Fruit fly (Drosophila melanogaster): Measurements from ENCODE around the gene rdx.

rdx gene

DNA sequence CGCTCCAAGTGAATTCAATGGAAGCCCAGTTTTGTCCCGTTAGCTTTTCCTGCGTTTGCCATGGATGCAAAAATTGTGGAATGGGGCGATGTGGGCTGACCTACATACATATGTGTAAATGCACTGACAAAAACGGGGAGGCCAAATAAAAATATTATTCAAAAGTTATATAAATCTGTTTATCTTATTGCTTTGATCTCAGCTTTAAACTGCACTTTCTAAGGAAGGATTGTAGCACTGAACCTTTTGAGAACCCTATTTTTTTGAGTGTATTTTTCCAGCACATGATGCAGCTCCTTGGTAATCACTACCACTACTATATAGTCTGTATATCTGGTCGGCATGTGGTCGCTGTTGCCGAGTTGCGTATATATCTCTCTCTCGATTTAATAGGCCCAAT lies 45.2 kb upstream of the rdx start (continued):
- peak; percentile 23 for TF ChIP-seq CG6854 (GFP tag; optimal IDR thresholded peaks at IDR 0.05)
- TF ChIP-seq CG32772 (GFP tag; IDR thresholded peaks at IDR 0.05) = peak; percentile 52; the same call in 1 of the 2 replicates
- TF ChIP-seq sob (GFP tag; IDR thresholded peaks at IDR 0.05) = peak; percentile 38; the same call in 1 of the 2 replicates
- no peak for TF ChIP-seq ftz-f1 (GFP tag; optimal IDR thresholded peaks at IDR 0.05)
- no peak for TF ChIP-seq cg (GFP tag; optimal IDR thresholded peaks at IDR 0.05)
- TF ChIP-seq CG3838 (GFP tag; optimal IDR thresholded peaks at IDR 0.05) = no peak
- TF ChIP-seq Rfx (GFP tag; IDR thresholded peaks at IDR 0.05) = peak; percentile 69
- no peak for TF ChIP-seq hb (GFP tag; IDR thresholded peaks at IDR 0.05; ENCODE audit: partially characterized antibody)
- TF ChIP-seq CG12104 (GFP tag; optimal IDR thresholded peaks at IDR 0.05) = no peak
- TF ChIP-seq crc (GFP tag; optimal IDR thresholded peaks at IDR 0.05) = no peak
- TF ChIP-seq CG2875 (GFP tag; optimal IDR thresholded peaks at IDR 0.05) = no peak
- 0 out of 2 replicates have a peak, but pooled peaks have one; percentile 19 for TF ChIP-seq danr (GFP tag; IDR thresholded peaks at IDR 0.05)
- TF ChIP-seq Oaz (GFP tag; IDR thresholded peaks at IDR 0.05) = no peak
- TF ChIP-seq Xrp1 (GFP tag; IDR thresholded peaks at IDR 0.05) = peak; percentile 32; the same call in 1 of the 2 replicates
- no peak for TF ChIP-seq gsb (GFP tag; IDR thresholded peaks at IDR 0.05)
- TF ChIP-seq CG31365 (tag; optimal IDR thresholded peaks at IDR 0.05) = no peak
- no peak for TF ChIP-seq ab (GFP tag; optimal IDR thresholded peaks at IDR 0.05)
- TF ChIP-seq run (tag; optimal IDR thresholded peaks at IDR 0.05) = no peak
- no peak for TF ChIP-seq CG13624 (GFP tag; optimal IDR thresholded peaks at IDR 0.05)
- TF ChIP-seq CG9932 (GFP tag; IDR thresholded peaks at IDR 0.05) = no peak
- TF ChIP-seq org-1 (GFP tag; optimal IDR thresholded peaks at IDR 0.05) = no peak
- no peak for TF ChIP-seq NC2α (GFP tag; optimal IDR thresholded peaks at IDR 0.05)
- peak; percentile 11 for TF ChIP-seq az2 (GFP tag; optimal IDR thresholded peaks at IDR 0.05)
- peak; percentile 55; the same call in 1 of the 2 replicates for TF ChIP-seq CG14014 (GFP tag; IDR thresholded peaks at IDR 0.05)
- no peak for TF ChIP-seq vnd (GFP tag; IDR thresholded peaks at IDR 0.05; ENCODE audit: partially characterized antibody)
- peak; percentile 52 for TF ChIP-seq tap (tag; optimal IDR thresholded peaks at IDR 0.05)
- peak; percentile 67 for TF ChIP-seq dysf (GFP tag; IDR thresholded peaks at IDR 0.05)
- no peak for TF ChIP-seq trh (GFP tag; optimal IDR thresholded peaks at IDR 0.05)
- TF ChIP-seq CrebB (tag; optimal IDR thresholded peaks at IDR 0.05) = no peak
- TF ChIP-seq CG12942 (GFP tag; optimal IDR thresholded peaks at IDR 0.05) = peak; percentile 2
- TF ChIP-seq CG14667 (GFP tag; IDR thresholded peaks at IDR 0.05) = no peak; the same call in 1 of the 2 replicates
- no peak for TF ChIP-seq CG16863 (GFP tag; optimal IDR thresholded peaks at IDR 0.05)
- peak; percentile 30; the same call in 1 of the 3 replicates for TF ChIP-seq CG7357 (GFP tag; IDR thresholded peaks at IDR 0.05)
- no peak for TF ChIP-seq rib (GFP tag; IDR thresholded peaks at IDR 0.05)
- TF ChIP-seq mld (GFP tag; IDR thresholded peaks at IDR 0.05; ENCODE audit: partially characterized antibody) = no peak
- TF ChIP-seq E2f1 (GFP tag; IDR thresholded peaks at IDR 0.05) = peak; percentile 57; the same call in 1 of the 2 replicates
- no peak for TF ChIP-seq cas (GFP tag; IDR thresholded peaks at IDR 0.05)
- TF ChIP-seq CG1792 (GFP tag; optimal IDR thresholded peaks at IDR 0.05) = no peak
- 0 out of 2 replicates have a peak, but pooled peaks have one; percentile 35 for TF ChIP-seq CG10959 (GFP tag; IDR thresholded peaks at IDR 0.05)
- no peak for TF ChIP-seq CG4404 (GFP tag; IDR thresholded peaks at IDR 0.05)
- no peak for TF ChIP-seq CG4360 (GFP tag; IDR thresholded peaks at IDR 0.05)
- peak; percentile 33 for TF ChIP-seq Hr3 (GFP tag; optimal IDR thresholded peaks at IDR 0.05)
- no peak for TF ChIP-seq Camta (GFP tag; optimal IDR thresholded peaks at IDR 0.05)
- 0 out of 2 replicates have a peak, but pooled peaks have one; percentile 32 for TF ChIP-seq CG17612 (GFP tag; IDR thresholded peaks at IDR 0.05)
- no peak for TF ChIP-seq sima (GFP tag; optimal IDR thresholded peaks at IDR 0.05)
- TF ChIP-seq btn (GFP tag; optimal IDR thresholded peaks at IDR 0.05) = no peak
- TF ChIP-seq sug (tag; optimal IDR thresholded peaks at IDR 0.05) = no peak
- no peak for TF ChIP-seq CG15601 (tag; optimal IDR thresholded peaks at IDR 0.05)
- TF ChIP-seq da (GFP tag; optimal IDR thresholded peaks at IDR 0.05) = no peak
- no peak for TF ChIP-seq HmgD (GFP tag; optimal IDR thresholded peaks at IDR 0.05)
- no peak for TF ChIP-seq Sry-β (GFP tag; optimal IDR thresholded peaks at IDR 0.05)
- TF ChIP-seq CG4820 (GFP tag; optimal IDR thresholded peaks at IDR 0.05) = peak; percentile 38
- TF ChIP-seq grau (tag; optimal IDR thresholded peaks at IDR 0.05) = peak; percentile 21

All from whole organism, embryonic.